Worm (Caenorhabditis elegans) whole organism, young adult: Measurements from ENCODE around the gene W04G3.12.

ENCODE experiments used
- die-1 ChIP-seq: sonication (generic microtip); optimal IDR thresholded peaks from 2 replicates; lab custom pipeline; 2016; ENCODE audit warnings: missing genotype, mild to moderate bottlenecking, missing genetic modification characterization, missing compliant biosample characterization
- lin-35 ChIP-seq, 3 experiments: fragments of 150-350 bp in 2 of 3; sonication (generic microtip) in 1 of 3; optimal IDR thresholded peaks; 2 replicates each; lab custom pipeline; 2014 to 2018; ENCODE audit warnings: missing biosample characterization in 3 of 3, missing genetic modification characterization in 3 of 3, missing genetic modification reagents in 3 of 3
- rpc-1 ChIP-seq, 2 experiments: fragments of 150-350 bp in 1 of 2; sonication (generic microtip) in 1 of 2; optimal IDR thresholded peaks; 2 replicates each; lab custom pipeline; 2014 to 2018; ENCODE audit warnings: missing biosample characterization in 1 of 2, missing genetic modification characterization in 1 of 2, missing genetic modification reagents in 1 of 2, missing genotype in 1 of 2
- snpc-1.1 ChIP-seq: sonication (generic microtip); optimal IDR thresholded peaks from 2 replicates; lab custom pipeline; 2017; ENCODE audit warnings: missing genetic modification characterization, mild to moderate bottlenecking, missing compliant biosample characterization, antibody characterized with exemption, moderate library complexity, missing genotype, missing genetic modification reagents; ENCODE audit not compliant: insufficient read depth

ce11 chrX:11068334-11068733, 8.3 kb downstream of the W04G3.12 start, which contains the start of gene apt-9:
- no peak for TF ChIP-seq lin-35 (GFP tag; optimal IDR thresholded peaks at IDR 0.05; lab: Kevin White, UChicago)
- no peak for TF ChIP-seq die-1 (tag; lab: Kevin White, UChicago)
- TF ChIP-seq rpc-1 (optimal IDR thresholded peaks at IDR 0.05; lab: Kevin White, UChicago), result no peak
- TF ChIP-seq rpc-1 (tag; optimal IDR thresholded peaks at IDR 0.05; lab: Kevin White, UChicago), result no peak
- no peak for TF ChIP-seq snpc-1.1 (tag; lab: Kevin White, UChicago)
